Fruit fly (Drosophila melanogaster) whole organism, adult: ENCODE measurements around the gene CG7966.

Experiments used
- CG11617 ChIP-seq: fragments of 200-800 bp; sonication (Bioruptor generic); optimal IDR thresholded peaks from 2 replicates; lab custom pipeline; 2017; ENCODE audit warnings: mild to moderate bottlenecking, missing biosample characterization, missing genetic modification reagents, missing genetic modification characterization
- CG12768 ChIP-seq: fragments of 200-800 bp; sonication (Bioruptor generic); optimal IDR thresholded peaks from 2 replicates; lab custom pipeline; 2017; ENCODE audit warnings: missing biosample characterization, missing genetic modification characterization, mild to moderate bottlenecking, moderate library complexity, missing genetic modification reagents
- CG14711 ChIP-seq: fragments of 200-800 bp; sonication (Bioruptor generic); optimal IDR thresholded peaks from 2 replicates; lab custom pipeline; 2018; ENCODE audit warnings: missing biosample characterization, mild to moderate bottlenecking, missing genetic modification characterization, moderate library complexity
- CG1620 ChIP-seq: fragments of 200-800 bp; sonication (Bioruptor generic); optimal IDR thresholded peaks from 2 replicates; lab custom pipeline; 2016; ENCODE audit warnings: missing biosample characterization, missing genetic modification characterization
- CG33017 ChIP-seq: fragments of 200-800 bp; sonication (Bioruptor generic); optimal IDR thresholded peaks from 2 replicates; lab custom pipeline; 2018; ENCODE audit warnings: missing biosample characterization, mild to moderate bottlenecking, missing genetic modification characterization, moderate library complexity
- CG5204 ChIP-seq: fragments of 200-800 bp; sonication (Bioruptor generic); optimal IDR thresholded peaks from 2 replicates; lab custom pipeline; 2016; ENCODE audit warnings: missing biosample characterization, missing genetic modification characterization
- CG7045 ChIP-seq: fragments of 200-800 bp; sonication (Bioruptor generic); optimal IDR thresholded peaks from 2 replicates; lab custom pipeline; 2017; ENCODE audit warnings: missing biosample characterization, mild to moderate bottlenecking, missing genetic modification characterization
- CG7101 ChIP-seq: fragments of 200-800 bp; sonication (Bioruptor generic); optimal IDR thresholded peaks from 2 replicates; lab custom pipeline; 2018; ENCODE audit warnings: missing biosample characterization, mild to moderate bottlenecking, missing genetic modification characterization, moderate library complexity
- Clk ChIP-seq: fragments of 200-800 bp; sonication (Bioruptor generic); optimal IDR thresholded peaks from 2 replicates; lab custom pipeline; 2017; ENCODE audit warnings: missing biosample characterization, missing genetic modification characterization
- Crg-1 ChIP-seq: fragments of 200-800 bp; sonication (Bioruptor generic); optimal IDR thresholded peaks from 2 replicates; lab custom pipeline; 2016; ENCODE audit warnings: missing biosample characterization, missing genetic modification characterization
- Hr96 ChIP-seq: fragments of 200-800 bp; sonication (Bioruptor generic); optimal IDR thresholded peaks from 2 replicates; lab custom pipeline; 2016; ENCODE audit warnings: missing biosample characterization, missing genetic modification characterization
- Mnt ChIP-seq: fragments of 200-800 bp; sonication (Bioruptor generic); optimal IDR thresholded peaks from 2 replicates; lab custom pipeline; 2016; ENCODE audit warnings: missing biosample characterization, mild to moderate bottlenecking, missing genetic modification characterization
- bab1 ChIP-seq: fragments of 200-800 bp; sonication (Bioruptor generic); optimal IDR thresholded peaks from 3 replicates; lab custom pipeline; 2019; ENCODE audit warnings: missing biosample characterization, mild to moderate bottlenecking, missing genetic modification characterization, moderate library complexity
- cic ChIP-seq: fragments of 200-800 bp; sonication (Bioruptor generic); optimal IDR thresholded peaks from 2 replicates; lab custom pipeline; 2017; ENCODE audit warnings: missing biosample characterization, mild to moderate bottlenecking, missing genetic modification characterization, moderate library complexity
- cnc ChIP-seq, 2 experiments: fragments of >200 bp; optimal IDR thresholded peaks; 2 replicates each; lab custom pipeline; 2017
- kay ChIP-seq: fragments of 200-800 bp; sonication (Bioruptor generic); peaks from one replicate; lab custom pipeline; 2016; ENCODE audit warnings: missing biosample characterization, missing genetic modification characterization, borderline replicate concordance
- ovo ChIP-seq: fragments of 200-800 bp; sonication (Bioruptor generic); optimal IDR thresholded peaks from 2 replicates; lab custom pipeline; 2016; ENCODE audit warnings: missing biosample characterization, missing genetic modification characterization
- pad ChIP-seq: fragments of 200-800 bp; sonication (Bioruptor generic); optimal IDR thresholded peaks from 3 replicates; lab custom pipeline; 2017; ENCODE audit warnings: missing biosample characterization, missing genetic modification characterization, mild to moderate bottlenecking, moderate library complexity, missing genetic modification reagents
- tj ChIP-seq: fragments of 200-800 bp; sonication (Bioruptor generic); optimal IDR thresholded peaks from 3 replicates; lab custom pipeline; 2017; ENCODE audit warnings: missing biosample characterization, mild to moderate bottlenecking, missing genetic modification characterization, moderate library complexity
- toe ChIP-seq: fragments of 200-800 bp; sonication (Bioruptor generic); optimal IDR thresholded peaks from 2 replicates; lab custom pipeline; 2016; ENCODE audit warnings: missing biosample characterization, missing genetic modification characterization

The CG7966 gene

dm6 chr3R:13039037-13039583 lies 12.1 kb downstream of the CG7966 start:
- TF ChIP-seq Clk (no peak), kay (GFP tag; lab: Kevin White, UChicago) (no peak), cnc (optimal IDR thresholded peaks at IDR 0.05; lab: Kevin White, UChicago) (no peak), pad (GFP tag; lab: Kevin White, UChicago) (no peak), Hr96 (GFP tag; lab: Kevin White, UChicago) (no peak), tj (GFP tag; lab: Kevin White, UChicago) (no peak), CG1620 (GFP tag; lab: Kevin White, UChicago) (no peak), CG11617 (GFP tag; lab: Kevin White, UChicago) (no peak), CG12768 (GFP tag; lab: Kevin White, UChicago) (no peak), CG14711 (tag; lab: Kevin White, UChicago) (no peak), Crg-1 (GFP tag; lab: Kevin White, UChicago) (no peak), toe (no peak), CG5204 (no peak), cic (GFP tag; lab: Kevin White, UChicago) (no peak), bab1 (GFP tag; lab: Kevin White, UChicago) (no peak), CG33017 (tag; lab: Kevin White, UChicago) (no peak)

DNA sequence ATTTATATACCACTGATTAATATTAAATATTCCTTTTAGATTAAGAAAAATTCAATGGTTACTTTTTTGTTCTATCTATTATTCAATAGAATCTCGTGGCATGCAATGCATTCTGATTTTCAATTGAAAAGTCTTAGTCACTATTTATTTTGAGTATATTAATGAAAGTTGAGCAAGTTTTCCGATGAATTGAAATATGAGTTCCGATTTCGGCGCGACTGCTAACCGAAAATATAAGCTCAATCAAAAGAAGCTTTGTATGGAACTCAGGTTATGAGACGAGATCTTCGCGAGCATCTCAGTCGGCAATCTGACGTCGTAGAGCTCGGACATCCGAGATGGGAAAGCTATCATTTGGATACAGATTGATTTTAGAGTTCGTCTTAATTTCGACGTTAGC lies 13.2 kb downstream of the CG7966 start, which contains the start of gene CG11668:
Gene CG11668 (plus strand): TSS at position 301 of the 400 bp plus-strand sequence.
- TF ChIP-seq Clk (no peak), CG12768 (GFP tag; lab: Kevin White, UChicago) (no peak), CG7045 (GFP tag; lab: Kevin White, UChicago) (no peak), CG5204 (no peak), cic (GFP tag; lab: Kevin White, UChicago) (no peak)

DNA sequence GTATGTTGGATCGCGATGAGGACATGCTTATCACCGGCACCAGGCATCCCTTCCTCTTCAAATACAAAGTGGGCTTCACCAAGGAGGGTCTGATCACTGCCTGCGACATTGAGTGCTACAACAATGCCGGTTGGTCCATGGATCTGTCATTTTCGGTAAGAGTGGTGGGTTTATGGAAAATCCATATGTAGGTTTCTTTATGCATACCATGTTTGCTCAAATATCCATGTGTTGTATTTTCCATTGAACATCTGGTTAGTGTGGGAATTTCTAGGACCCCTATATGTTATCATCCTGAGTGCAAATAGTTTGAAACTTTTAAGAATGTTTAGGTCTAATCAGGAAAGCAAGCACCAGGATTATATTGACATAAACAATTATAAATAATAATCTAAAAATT lies 15.2 kb downstream of the CG7966 start:
- no peak for TF ChIP-seq cnc (optimal IDR thresholded peaks at IDR 0.05; lab: Kevin White, UChicago)

dm6 chr3R:13033670-13034069 lies 17.6 kb downstream of the CG7966 start:
- TF ChIP-seq ovo (GFP tag; lab: Kevin White, UChicago) (no peak), tj (GFP tag; lab: Kevin White, UChicago) (no peak), CG1620 (GFP tag; lab: Kevin White, UChicago) (no peak), bab1 (GFP tag; lab: Kevin White, UChicago) (no peak), Hr96 (GFP tag; lab: Kevin White, UChicago) (no peak), CG33017 (tag; lab: Kevin White, UChicago) (no peak), CG14711 (tag; lab: Kevin White, UChicago) (no peak), cic (GFP tag; lab: Kevin White, UChicago) (no peak), Mnt (GFP tag; lab: Kevin White, UChicago) (no peak), pad (GFP tag; lab: Kevin White, UChicago) (no peak)

DNA sequence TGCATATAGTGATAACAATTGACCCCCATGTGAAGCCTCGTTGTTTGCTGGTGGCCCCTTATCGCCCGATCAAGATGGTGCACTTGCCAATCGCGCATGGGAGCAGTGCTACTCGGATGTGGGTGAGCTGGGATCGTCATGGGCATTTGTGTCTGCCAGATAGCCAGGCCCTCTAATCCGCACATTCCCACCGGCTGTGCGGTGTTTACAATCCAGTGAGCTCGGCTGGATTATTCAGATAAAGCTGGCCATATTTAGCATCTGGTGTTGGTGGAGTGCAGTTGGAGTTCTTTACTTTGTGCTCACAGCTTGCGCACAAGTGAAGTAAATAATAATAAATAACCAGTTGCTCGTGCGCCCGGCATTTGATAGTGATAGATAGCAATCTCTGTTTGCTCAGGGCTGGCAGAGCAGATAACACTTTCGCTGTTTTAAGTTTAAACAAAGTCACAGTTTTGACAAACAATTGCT lies 18.2 kb downstream of the CG7966 start:
- TF ChIP-seq Mnt (GFP tag; lab: Kevin White, UChicago) (peak; percentile 79), CG14711 (tag; lab: Kevin White, UChicago) (peak; percentile 62), cnc (optimal IDR thresholded peaks at IDR 0.05; lab: Kevin White, UChicago) (no peak), Crg-1 (GFP tag; lab: Kevin White, UChicago) (peak; percentile 76), Clk (peak; percentile 39), CG7045 (GFP tag; lab: Kevin White, UChicago) (peak; percentile 85), CG12768 (GFP tag; lab: Kevin White, UChicago) (peak; percentile 78), CG5204 (no peak), cic (GFP tag; lab: Kevin White, UChicago) (peak; percentile 64), CG7101 (tag; lab: Kevin White, UChicago) (peak; percentile 83), tj (GFP tag; lab: Kevin White, UChicago) (no peak), bab1 (GFP tag; lab: Kevin White, UChicago) (no peak), CG11617 (GFP tag; lab: Kevin White, UChicago) (peak; percentile 77), Hr96 (GFP tag; lab: Kevin White, UChicago) (peak; percentile 30), kay (GFP tag; lab: Kevin White, UChicago) (peak; percentile 96), CG1620 (GFP tag; lab: Kevin White, UChicago) (no peak), CG33017 (tag; lab: Kevin White, UChicago) (peak; percentile 71), ovo (GFP tag; lab: Kevin White, UChicago) (peak; percentile 4), pad (GFP tag; lab: Kevin White, UChicago) (peak; percentile 49), toe (peak; percentile 68)

DNA sequence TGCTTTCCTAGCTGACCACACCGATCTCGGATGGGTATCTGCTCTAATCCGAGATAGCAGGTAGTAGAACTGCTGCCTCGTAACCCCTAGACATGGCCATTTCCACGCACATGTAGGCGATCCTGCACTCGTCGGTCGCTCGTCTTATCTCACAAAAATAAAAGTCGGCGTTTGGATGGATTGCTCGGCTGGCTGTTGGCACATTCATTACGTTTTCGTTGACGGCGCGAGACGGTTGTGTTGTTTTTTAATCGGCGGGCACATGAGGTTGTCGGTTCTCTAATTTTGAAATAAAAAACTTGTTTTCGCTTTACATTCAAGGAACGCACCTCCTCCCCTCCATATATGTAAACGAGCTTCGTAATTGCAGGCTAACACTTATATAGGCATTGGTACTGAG lies 18.9 kb downstream of the CG7966 start, which contains the start of gene ry:
Gene ry (plus strand): TSS at position 206 of the 400 bp plus-strand sequence.
- TF ChIP-seq cic (GFP tag; lab: Kevin White, UChicago): peak; percentile 84
- peak; percentile 43 for TF ChIP-seq CG33017 (tag; lab: Kevin White, UChicago)
- no peak for TF ChIP-seq toe
- no peak for TF ChIP-seq CG5204
- TF ChIP-seq Mnt (GFP tag; lab: Kevin White, UChicago): peak; percentile 70
